Fruit fly (Drosophila melanogaster): ENCODE results near the gene CG13946.
A peak's percentile ranks its signal among the peaks of the same experiment; 100 is the strongest.

CG13946 gene

dm6 chr2L:740031-740430 is 36.3 kb upstream of the CG13946 start:
- TF ChIP-seq Ets21C (GFP tag; optimal IDR thresholded peaks at IDR 0.05) (no peak), dsx (GFP tag; optimal IDR thresholded peaks at IDR 0.05; ENCODE audit: poor library complexity, severe bottlenecking) (peak; percentile 60)

dm6 chr2L:744295-744694 is 32.0 kb upstream of the CG13946 start, which contains the start of gene Eaat2:
Gene Eaat2, minus strand, starts transcription at chr2L:744395.
- TF ChIP-seq dsx (GFP tag; optimal IDR thresholded peaks at IDR 0.05; ENCODE audit: poor library complexity, severe bottlenecking) (no peak), CG6808 (GFP tag; optimal IDR thresholded peaks at IDR 0.05) (no peak), CG10631 (GFP tag; optimal IDR thresholded peaks at IDR 0.05) (no peak), svp (GFP tag) (no peak), achi (GFP tag; optimal IDR thresholded peaks at IDR 0.05) (no peak), fd59A (GFP tag; optimal IDR thresholded peaks at IDR 0.05) (no peak), cyc (GFP tag; optimal IDR thresholded peaks at IDR 0.05) (no peak), Smox (GFP tag; optimal IDR thresholded peaks at IDR 0.05) (no peak), CG31627 (GFP tag; optimal IDR thresholded peaks at IDR 0.05) (no peak), CG1621 (tag; optimal IDR thresholded peaks at IDR 0.05) (no peak), dac (GFP tag; optimal IDR thresholded peaks at IDR 0.05) (no peak), Hr39 (GFP tag; optimal IDR thresholded peaks at IDR 0.05) (no peak), OdsH (GFP tag; optimal IDR thresholded peaks at IDR 0.05) (no peak), Gug (GFP tag; IDR thresholded peaks at IDR 0.05) (no peak), CG8119 (GFP tag; IDR thresholded peaks at IDR 0.05) (no peak)

dm6 chr2L:745785-746184 is 30.6 kb upstream of the CG13946 start:
- TF ChIP-seq CG8319 (GFP tag; optimal IDR thresholded peaks at IDR 0.05), result no peak
- no peak for TF ChIP-seq achi (GFP tag; optimal IDR thresholded peaks at IDR 0.05)
- TF ChIP-seq net (GFP tag; optimal IDR thresholded peaks at IDR 0.05), result no peak
- no peak for TF ChIP-seq CG6792 (GFP tag; optimal IDR thresholded peaks at IDR 0.05)
- TF ChIP-seq CG31627 (GFP tag; optimal IDR thresholded peaks at IDR 0.05), result no peak
- TF ChIP-seq CG7368 (GFP tag; optimal IDR thresholded peaks at IDR 0.05), result no peak
- no peak for TF ChIP-seq Hr4 (GFP tag; optimal IDR thresholded peaks at IDR 0.05)
- no peak for TF ChIP-seq Sox15 (GFP tag; optimal IDR thresholded peaks at IDR 0.05)
- TF ChIP-seq ss (GFP tag; optimal IDR thresholded peaks at IDR 0.05), result no peak
- no peak for TF ChIP-seq Smox (GFP tag; optimal IDR thresholded peaks at IDR 0.05)
- peak; percentile 30 for TF ChIP-seq CG32006 (GFP tag; optimal IDR thresholded peaks at IDR 0.05)
- TF ChIP-seq vri (GFP tag; optimal IDR thresholded peaks at IDR 0.05), result no peak
- no peak for TF ChIP-seq Met (GFP tag; optimal IDR thresholded peaks at IDR 0.05)
- no peak for TF ChIP-seq CG1621 (tag; optimal IDR thresholded peaks at IDR 0.05)
- TF ChIP-seq CG6276 (GFP tag; optimal IDR thresholded peaks at IDR 0.05), result peak; percentile 3
- TF ChIP-seq CG3919 (GFP tag; optimal IDR thresholded peaks at IDR 0.05), result no peak
- no peak for TF ChIP-seq salr (GFP tag; optimal IDR thresholded peaks at IDR 0.05)
- TF ChIP-seq CG11762 (GFP tag; optimal IDR thresholded peaks at IDR 0.05; ENCODE audit: insufficient read depth), result no peak
- peak; percentile 0 for TF ChIP-seq OdsH (GFP tag; optimal IDR thresholded peaks at IDR 0.05)
- no peak; the same call in 2 of the 3 replicates for TF ChIP-seq CG8119 (GFP tag; IDR thresholded peaks at IDR 0.05)
- TF ChIP-seq Eip78C (GFP tag), result peak; percentile 32
- TF ChIP-seq CG15336 (GFP tag; IDR thresholded peaks at IDR 0.05), result peak; percentile 30; the same call in 1 of the 2 replicates
- 0 out of 3 replicates have a peak, but pooled peaks have one; percentile 16 for TF ChIP-seq eg (GFP tag; IDR thresholded peaks at IDR 0.05)
- no peak for TF ChIP-seq cyc (GFP tag; optimal IDR thresholded peaks at IDR 0.05)
- TF ChIP-seq Sox102F (GFP tag; optimal IDR thresholded peaks at IDR 0.05), result no peak
- no peak for TF ChIP-seq Eip93F (GFP tag; optimal IDR thresholded peaks at IDR 0.05)
- no peak for TF ChIP-seq Lpt (GFP tag; optimal IDR thresholded peaks at IDR 0.05)
- TF ChIP-seq Hr39 (GFP tag; optimal IDR thresholded peaks at IDR 0.05), result no peak
- TF ChIP-seq spab (GFP tag; optimal IDR thresholded peaks at IDR 0.05), result no peak

dm6 chr2L:749645-750044 is 26.7 kb upstream of the CG13946 start, which contains the start of gene GABA-B-R3:
Gene GABA-B-R3, plus strand, starts transcription at chr2L:749945.
- TF ChIP-seq Eip75B (GFP tag; optimal IDR thresholded peaks at IDR 0.05) (no peak), CG32006 (GFP tag; optimal IDR thresholded peaks at IDR 0.05) (no peak), Eip93F (GFP tag; optimal IDR thresholded peaks at IDR 0.05) (no peak), CG8119 (GFP tag; IDR thresholded peaks at IDR 0.05) (no peak), svp (GFP tag) (no peak), CG11902 (GFP tag; optimal IDR thresholded peaks at IDR 0.05) (no peak), CG6163 (GFP tag; IDR thresholded peaks at IDR 0.05) (no peak), CG10669 (GFP tag; optimal IDR thresholded peaks at IDR 0.05) (no peak), eg (GFP tag; IDR thresholded peaks at IDR 0.05) (no peak), Eip78C (GFP tag) (no peak), Gug (GFP tag; IDR thresholded peaks at IDR 0.05) (no peak)
